Fruit fly (Drosophila melanogaster) Kc167 (cell line): Measurements from ENCODE around the gene PolD1.

Experiments used
- Myc ChIP-seq: fragments of >200 bp; optimal IDR thresholded peaks from 2 replicates; lab custom pipeline; 2017; ENCODE audit warnings: missing external identifiers
- Sin3A ChIP-seq: fragments of >200 bp; optimal IDR thresholded peaks from 2 replicates; lab custom pipeline; 2018; ENCODE audit warnings: missing external identifiers
- h ChIP-seq: fragments of >200 bp; optimal IDR thresholded peaks from 3 replicates; lab custom pipeline; 2018; ENCODE audit warnings: missing external identifiers
- insv ChIP-seq: fragments of >200 bp; optimal IDR thresholded peaks from 3 replicates; lab custom pipeline; 2018; ENCODE audit warnings: missing external identifiers
- psq ChIP-seq: fragments of >200 bp; optimal IDR thresholded peaks from 2 replicates; lab custom pipeline; 2017; ENCODE audit warnings: missing external identifiers
- ttk ChIP-seq: sonication (Bioruptor generic); optimal IDR thresholded peaks from 2 replicates; lab custom pipeline; 2017; ENCODE audit warnings: missing external identifiers

Gene PolD1

DNA sequence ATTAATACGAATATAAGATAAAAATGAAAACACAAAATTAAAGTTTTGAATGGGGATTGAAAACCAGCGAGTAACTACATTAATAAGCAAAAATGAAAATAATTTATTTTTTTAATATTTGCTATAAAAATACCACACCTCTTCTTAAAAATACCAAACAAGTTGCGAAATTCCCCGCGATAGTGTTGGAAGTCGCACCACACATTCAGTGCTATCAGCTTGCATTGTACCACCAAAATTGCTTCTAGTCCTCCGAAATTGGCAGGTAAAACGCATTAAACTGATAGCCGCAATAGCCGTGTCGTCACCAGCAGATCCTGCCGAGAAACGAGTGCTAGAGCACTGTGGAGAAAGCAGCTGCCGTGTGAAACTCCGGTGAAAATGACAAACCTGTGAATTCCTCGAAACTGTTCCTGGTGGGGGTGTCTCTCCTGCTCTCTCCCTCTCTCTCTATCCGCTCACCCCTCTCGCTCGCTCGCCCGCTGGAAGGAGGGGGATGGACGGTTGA lies 478 bp upstream of the PolD1 start, which contains the start of gene Hip14:
Gene Hip14, plus strand, starts transcription at position 198 of the 508 bp plus-strand sequence.
- TF ChIP-seq insv (lab: Kevin White, UChicago) = no peak
- no peak for TF ChIP-seq Myc (lab: Kevin White, UChicago)
- no peak for TF ChIP-seq Sin3A
- no peak for TF ChIP-seq h (lab: Kevin White, UChicago)
- TF ChIP-seq ttk (lab: Kevin White, UChicago) = no peak
- TF ChIP-seq psq (lab: Kevin White, UChicago) = no peak

DNA sequence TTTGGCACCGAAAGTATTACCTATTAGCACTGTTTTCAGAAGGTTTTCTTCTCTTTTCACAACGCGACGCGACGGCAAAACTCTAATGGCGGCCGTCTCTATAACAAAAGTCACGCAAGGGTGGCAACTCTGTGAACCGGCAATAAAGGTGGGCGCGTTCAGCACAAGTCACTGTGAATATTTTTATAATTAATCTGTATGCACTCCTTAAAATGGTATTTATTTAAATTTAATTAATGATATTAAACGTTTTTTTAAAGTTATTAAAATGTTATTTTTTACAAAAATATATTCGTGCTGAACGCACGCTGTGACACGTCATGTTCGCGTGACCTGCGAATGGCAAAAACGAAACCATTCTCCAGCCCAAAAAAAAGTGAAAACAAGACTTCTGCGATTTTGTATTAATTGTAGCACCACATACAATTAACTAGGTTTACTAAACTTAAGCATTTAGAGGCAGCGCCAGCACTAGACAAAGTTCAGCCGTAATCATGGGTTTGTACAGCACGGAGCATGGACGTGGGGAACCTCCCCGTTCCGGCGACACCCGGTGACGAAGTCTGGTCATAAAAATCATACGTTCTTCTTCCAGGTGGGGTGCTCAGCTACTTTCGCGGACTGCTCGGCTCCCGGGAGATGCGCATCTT lies 4.7 kb downstream of the PolD1 start, which contains the start of the genes brm and Arl1:
Gene brm, minus strand, starts transcription at position 87 of the 650 bp plus-strand sequence.
Gene Arl1, plus strand, starts transcription at position 353 of the 650 bp plus-strand sequence.
- TF ChIP-seq Sin3A (no peak), ttk (lab: Kevin White, UChicago) (no peak)

dm6 chr3L:15982148-15982547 lies 5.5 kb downstream of the PolD1 start:
- no peak for TF ChIP-seq psq (lab: Kevin White, UChicago)
- no peak for TF ChIP-seq ttk (lab: Kevin White, UChicago)
- TF ChIP-seq h (lab: Kevin White, UChicago) = no peak
- no peak for TF ChIP-seq Sin3A

DNA sequence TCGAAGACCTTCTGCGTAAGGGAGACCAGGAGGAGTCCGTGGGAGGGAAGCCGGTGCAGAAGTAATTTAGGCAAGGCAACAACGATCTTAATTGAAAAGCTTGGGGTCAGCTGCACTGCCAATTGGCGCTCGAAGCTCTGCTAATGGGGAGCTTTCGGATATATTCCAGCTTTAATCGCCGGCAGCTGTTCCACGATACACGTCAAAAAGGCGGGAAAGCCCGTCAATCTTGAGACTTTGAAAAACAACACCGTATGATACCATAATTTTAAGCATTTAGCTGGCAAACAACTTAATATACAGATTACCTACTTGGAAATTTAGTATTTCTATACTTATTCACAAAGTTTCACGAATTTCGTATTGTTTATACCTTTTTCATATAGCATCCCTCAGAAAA lies 6.2 kb downstream of the PolD1 start:
- TF ChIP-seq insv (lab: Kevin White, UChicago) (no peak), ttk (lab: Kevin White, UChicago) (no peak), psq (lab: Kevin White, UChicago) (no peak), Sin3A (no peak), Myc (lab: Kevin White, UChicago) (no peak), h (lab: Kevin White, UChicago) (no peak)

dm6 chr3L:15979912-15980311 lies 7.7 kb downstream of the PolD1 start, which contains the start of gene CG17027:
Gene CG17027 (plus strand): TSS chr3L:15980100.
- TF ChIP-seq ttk (lab: Kevin White, UChicago) (no peak), psq (lab: Kevin White, UChicago) (no peak), Sin3A (no peak), Myc (lab: Kevin White, UChicago) (no peak), insv (lab: Kevin White, UChicago) (no peak), h (lab: Kevin White, UChicago) (no peak)

DNA sequence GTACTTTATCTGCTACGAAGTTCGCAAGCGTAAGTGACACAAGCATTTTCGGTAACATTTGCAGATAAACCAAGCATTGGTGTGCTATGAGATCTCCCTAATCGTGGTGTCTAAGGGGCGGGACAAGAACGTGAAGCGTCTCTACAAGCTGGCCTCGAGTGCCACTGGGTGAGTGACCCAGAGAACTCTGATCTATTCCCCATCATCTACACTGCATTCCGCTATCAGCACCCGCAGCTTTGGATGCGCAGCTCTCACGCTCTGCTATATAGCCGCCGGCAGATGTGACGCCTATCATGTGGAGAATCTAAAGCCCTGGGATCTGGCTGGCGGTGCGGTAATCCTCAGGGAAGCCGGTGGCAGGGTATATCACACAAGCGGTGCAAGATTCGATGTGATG lies 8.4 kb downstream of the PolD1 start:
- TF ChIP-seq ttk (lab: Kevin White, UChicago) (no peak), insv (lab: Kevin White, UChicago) (no peak), Sin3A (no peak), psq (lab: Kevin White, UChicago) (no peak), h (lab: Kevin White, UChicago) (no peak), Myc (lab: Kevin White, UChicago) (no peak)

dm6 chr3L:15978224-15978623 lies 9.4 kb downstream of the PolD1 start, which contains the start of gene CG17028:
Gene CG17028 (plus strand): TSS chr3L:15978524.
- TF ChIP-seq psq (lab: Kevin White, UChicago) = no peak
- TF ChIP-seq insv (lab: Kevin White, UChicago) = no peak
- no peak for TF ChIP-seq Sin3A
- no peak for TF ChIP-seq Myc (lab: Kevin White, UChicago)
- no peak for TF ChIP-seq ttk (lab: Kevin White, UChicago)
- TF ChIP-seq h (lab: Kevin White, UChicago) = no peak

dm6 chr3L:15977565-15977964 lies 10.1 kb downstream of the PolD1 start:
- no peak for TF ChIP-seq psq (lab: Kevin White, UChicago)

DNA sequence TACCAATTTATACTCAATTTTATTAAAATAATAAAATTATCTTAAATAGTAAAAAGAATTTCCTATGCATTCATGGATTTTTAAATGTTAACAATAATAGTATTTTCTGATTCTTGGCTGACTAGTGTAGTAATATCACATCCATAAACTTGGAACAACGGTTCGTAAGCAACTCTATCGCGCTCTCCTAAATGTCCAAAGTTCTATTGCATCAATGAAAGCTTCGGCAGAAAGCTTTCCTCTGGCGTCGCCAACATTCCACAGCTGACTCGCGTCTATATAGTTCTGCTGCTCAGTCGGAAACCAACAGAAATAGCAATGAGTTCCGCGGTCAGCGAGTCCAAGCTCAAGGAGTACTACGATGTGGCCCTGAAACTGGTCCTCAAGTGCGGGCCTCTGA lies 10.9 kb downstream of the PolD1 start, which contains the start of gene CG17029:
Gene CG17029, plus strand, starts transcription at position 113 of the 400 bp plus-strand sequence.
- no peak for TF ChIP-seq insv (lab: Kevin White, UChicago)
- TF ChIP-seq Sin3A = no peak
- no peak for TF ChIP-seq Myc (lab: Kevin White, UChicago)
- no peak for TF ChIP-seq psq (lab: Kevin White, UChicago)
- TF ChIP-seq h (lab: Kevin White, UChicago) = no peak
- TF ChIP-seq ttk (lab: Kevin White, UChicago) = no peak

DNA sequence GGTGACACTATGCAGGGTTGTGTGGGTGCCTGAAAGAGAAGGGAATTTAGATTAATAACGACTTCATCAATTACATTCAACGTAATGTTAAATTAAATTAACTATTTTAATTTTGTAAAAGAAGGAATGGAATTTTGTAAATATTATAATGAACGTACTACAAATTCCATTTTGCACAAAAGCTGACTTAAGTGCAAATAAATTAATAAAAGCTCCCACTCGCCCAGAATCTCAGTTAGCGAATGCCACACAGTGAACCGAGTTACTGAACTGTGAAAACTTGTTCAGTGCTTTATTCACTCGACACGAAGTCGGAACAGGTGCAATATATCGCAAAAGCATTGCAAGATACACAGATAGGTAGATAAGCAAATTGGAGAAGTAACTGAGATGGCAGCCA lies 12.5 kb downstream of the PolD1 start, which contains the start of gene CG17026:
Gene CG17026, plus strand, starts transcription at position 301 of the 400 bp plus-strand sequence.
- TF ChIP-seq psq (lab: Kevin White, UChicago) (no peak), ttk (lab: Kevin White, UChicago) (no peak), insv (lab: Kevin White, UChicago) (no peak), Myc (lab: Kevin White, UChicago) (no peak), h (lab: Kevin White, UChicago) (no peak), Sin3A (no peak)

dm6 chr3L:15974166-15974565 lies 13.4 kb downstream of the PolD1 start:
- TF ChIP-seq h (lab: Kevin White, UChicago) (no peak), psq (lab: Kevin White, UChicago) (no peak), ttk (lab: Kevin White, UChicago) (no peak), insv (lab: Kevin White, UChicago) (no peak), Myc (lab: Kevin White, UChicago) (no peak), Sin3A (no peak)

DNA sequence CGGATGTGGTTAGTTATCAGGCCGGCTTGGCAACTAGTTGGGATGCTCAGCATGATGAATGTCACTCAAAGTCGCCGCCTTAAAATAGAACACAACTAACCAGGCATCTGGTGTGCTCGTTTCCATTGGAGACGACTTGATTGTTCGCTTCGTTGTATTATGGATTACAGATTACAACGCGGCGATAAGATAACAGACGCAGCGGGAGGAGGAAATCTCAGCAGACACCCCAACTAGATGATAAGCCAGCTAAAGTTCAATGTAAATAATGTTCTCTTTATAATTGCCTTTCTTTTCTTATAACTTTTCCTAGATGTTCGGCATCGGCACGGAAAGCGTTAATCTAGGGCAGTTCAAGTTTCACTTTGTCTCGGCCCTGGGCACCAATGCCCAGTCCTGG lies 18.9 kb downstream of the PolD1 start:
- TF ChIP-seq insv (lab: Kevin White, UChicago) = no peak
- TF ChIP-seq h (lab: Kevin White, UChicago) = no peak
- no peak for TF ChIP-seq Sin3A
- no peak for TF ChIP-seq psq (lab: Kevin White, UChicago)
- no peak for TF ChIP-seq Myc (lab: Kevin White, UChicago)
- no peak for TF ChIP-seq ttk (lab: Kevin White, UChicago)
